Worm (Caenorhabditis elegans) whole organism, L2 larva: ENCODE measurements around the gene tnc-2.

ENCODE experiments used
- F13H6.1 ChIP-seq: sonication (generic microtip); optimal IDR thresholded peaks from 2 replicates; lab custom pipeline; 2016; ENCODE audit warnings: missing genetic modification characterization, missing compliant biosample characterization
- R02D3.7 ChIP-seq: fragments of 150-350 bp; optimal IDR thresholded peaks from 2 replicates; lab custom pipeline; 2014; ENCODE audit warnings: missing biosample characterization, missing genetic modification characterization
- Y55F3AM.14 ChIP-seq: fragments of 200-800 bp; sonication (Bioruptor generic); optimal IDR thresholded peaks from 2 replicates; lab custom pipeline; 2018; ENCODE audit warnings: mild to moderate bottlenecking, missing genetic modification characterization, missing compliant biosample characterization
- alr-1 ChIP-seq: fragments of 150-350 bp; optimal IDR thresholded peaks from 2 replicates; lab custom pipeline; 2014; ENCODE audit warnings: missing biosample characterization, missing genetic modification characterization
- ama-1 ChIP-seq: fragments of 150-350 bp; optimal IDR thresholded peaks from 2 replicates; lab custom pipeline; 2018; ENCODE audit warnings: inconsistent platforms
- blmp-1 ChIP-seq: sonication (generic microtip); optimal IDR thresholded peaks from 2 replicates; lab custom pipeline; 2017; ENCODE audit warnings: missing genetic modification characterization, mild to moderate bottlenecking, missing compliant biosample characterization, antibody characterized with exemption, moderate library complexity; ENCODE audit not compliant: insufficient read depth
- ceh-16 ChIP-seq: fragments of 150-350 bp; optimal IDR thresholded peaks from 2 replicates; lab custom pipeline; 2014; ENCODE audit warnings: missing biosample characterization, missing genetic modification characterization
- ceh-82 ChIP-seq: fragments of 150-350 bp; optimal IDR thresholded peaks from 2 replicates; lab custom pipeline; 2014; ENCODE audit warnings: missing biosample characterization, missing genetic modification characterization
- crh-2 ChIP-seq: sonication (generic microtip); optimal IDR thresholded peaks from 2 replicates; lab custom pipeline; 2017; ENCODE audit warnings: missing biosample characterization, missing genetic modification characterization
- egl-27 ChIP-seq: sonication (generic microtip); optimal IDR thresholded peaks from 3 replicates; lab custom pipeline; 2017; ENCODE audit warnings: missing biosample characterization, missing genetic modification reagents, missing genetic modification characterization
- fos-1 ChIP-seq: fragments of 150-350 bp; optimal IDR thresholded peaks from 2 replicates; lab custom pipeline; 2014; ENCODE audit warnings: missing biosample characterization, missing genetic modification characterization
- lin-13 ChIP-seq: fragments of 150-350 bp; optimal IDR thresholded peaks from 2 replicates; lab custom pipeline; 2014; ENCODE audit warnings: missing biosample characterization, missing genetic modification reagents, missing genetic modification characterization
- lin-39 ChIP-seq: fragments of 150-350 bp; optimal IDR thresholded peaks from 2 replicates; lab custom pipeline; 2014; ENCODE audit warnings: missing biosample characterization, missing genetic modification reagents, missing genetic modification characterization
- lsy-2 ChIP-seq, 2 experiments: fragments of 150-350 bp in 1 of 2; sonication (generic microtip) in 1 of 2; optimal IDR thresholded peaks; 2 replicates each; lab custom pipeline; 2014 to 2017; ENCODE audit warnings: missing biosample characterization in 2 of 2, missing genetic modification characterization in 2 of 2
- mab-5 ChIP-seq: fragments of 150-350 bp; optimal IDR thresholded peaks from 2 replicates; lab custom pipeline; 2014; ENCODE audit warnings: missing biosample characterization, missing genetic modification characterization
- mdl-1 ChIP-seq, 2 experiments: fragments of 150-350 bp in 1 of 2; sonication (generic microtip) in 1 of 2; optimal IDR thresholded peaks; 2 replicates each; lab custom pipeline; 2017; ENCODE audit warnings: missing biosample characterization in 2 of 2, missing genetic modification characterization in 2 of 2
- nhr-10 ChIP-seq: sonication (generic microtip); optimal IDR thresholded peaks from 2 replicates; lab custom pipeline; 2017; ENCODE audit warnings: missing biosample characterization, missing genetic modification characterization
- nhr-129 ChIP-seq: fragments of 150-350 bp; optimal IDR thresholded peaks from 2 replicates; lab custom pipeline; 2014; ENCODE audit warnings: missing biosample characterization, missing genetic modification characterization
- nhr-21 ChIP-seq: fragments of 150-350 bp; optimal IDR thresholded peaks from 2 replicates; lab custom pipeline; 2014; ENCODE audit warnings: missing biosample characterization, missing genetic modification characterization
- nhr-23 ChIP-seq: fragments of 150-350 bp; optimal IDR thresholded peaks from 2 replicates; lab custom pipeline; 2014; ENCODE audit warnings: missing biosample characterization, missing genetic modification reagents, missing genetic modification characterization
- nhr-25 ChIP-seq: fragments of 150-350 bp; sonication (generic microtip); optimal IDR thresholded peaks from 3 replicates; lab custom pipeline; 2014; ENCODE audit warnings: missing biosample characterization, missing genetic modification characterization
- nhr-6 ChIP-seq: fragments of 150-350 bp; optimal IDR thresholded peaks from 2 replicates; lab custom pipeline; 2014; ENCODE audit warnings: missing biosample characterization, missing genetic modification characterization
- nhr-77 ChIP-seq: fragments of 150-350 bp; optimal IDR thresholded peaks from 2 replicates; lab custom pipeline; 2014; ENCODE audit warnings: missing biosample characterization, missing genetic modification characterization
- sem-4 ChIP-seq: fragments of 150-350 bp; optimal IDR thresholded peaks from 2 replicates; lab custom pipeline; 2014; ENCODE audit warnings: missing biosample characterization, missing genetic modification reagents, missing genetic modification characterization
- skn-1 ChIP-seq: sonication (generic microtip); optimal IDR thresholded peaks from 2 replicates; lab custom pipeline; 2017; ENCODE audit warnings: missing biosample characterization, missing genetic modification characterization
- unc-55 ChIP-seq: fragments of 150-350 bp; sonication (generic microtip); optimal IDR thresholded peaks from 3 replicates; lab custom pipeline; 2014; ENCODE audit warnings: missing biosample characterization, missing genetic modification reagents, missing genetic modification characterization
- unc-62 ChIP-seq: fragments of 150-350 bp; optimal IDR thresholded peaks from 2 replicates; lab custom pipeline; 2014; ENCODE audit warnings: missing biosample characterization, missing genetic modification reagents, missing genetic modification characterization
- zag-1 ChIP-seq: fragments of 150-350 bp; optimal IDR thresholded peaks from 2 replicates; lab custom pipeline; 2014; ENCODE audit warnings: missing biosample characterization, missing genetic modification characterization
- ztf-1 ChIP-seq: fragments of 200-800 bp; sonication (Bioruptor generic); conservative IDR thresholded peaks from 2 replicates; pipeline ENCODE4 v1.3.6; 2022; ENCODE audit warnings: missing genetic modification characterization, missing compliant biosample characterization

Gene tnc-2

DNA sequence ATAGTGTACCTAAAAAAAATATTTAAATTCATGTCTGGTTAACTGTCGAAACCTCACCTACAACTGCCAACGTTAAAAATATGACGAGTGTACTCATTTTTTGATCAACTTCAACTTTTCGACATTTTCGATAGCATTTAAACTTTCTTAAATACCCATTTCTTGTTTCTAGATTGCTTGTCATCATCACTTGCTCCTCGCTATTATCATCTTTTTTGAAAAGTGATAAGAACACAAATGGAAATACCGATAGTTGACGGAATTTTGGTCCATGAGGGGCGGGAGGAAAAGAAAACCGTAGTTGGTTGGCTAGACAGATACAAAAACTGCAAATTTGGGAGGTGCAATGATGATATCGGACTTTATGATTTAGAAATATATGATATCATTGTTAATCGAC lies 3.5 kb downstream of the tnc-2 start, which contains the start of gene clec-143:
Gene clec-143, minus strand, starts transcription at position 139 of the 400 bp plus-strand sequence.
- TF ChIP-seq fos-1 (peak; percentile 62), Y55F3AM.14 (GFP tag; lab: Kevin White, UChicago) (no peak), lin-39 (tag; lab: Kevin White, UChicago) (no peak), sem-4 (tag; lab: Kevin White, UChicago) (no peak), ztf-1 (GFP tag; lab: Robert Waterston, UW) (no peak), F13H6.1 (no peak), ama-1 (lab: Kevin White, UChicago) (no peak), skn-1 (tag; lab: Kevin White, UChicago) (peak; percentile 78)

DNA sequence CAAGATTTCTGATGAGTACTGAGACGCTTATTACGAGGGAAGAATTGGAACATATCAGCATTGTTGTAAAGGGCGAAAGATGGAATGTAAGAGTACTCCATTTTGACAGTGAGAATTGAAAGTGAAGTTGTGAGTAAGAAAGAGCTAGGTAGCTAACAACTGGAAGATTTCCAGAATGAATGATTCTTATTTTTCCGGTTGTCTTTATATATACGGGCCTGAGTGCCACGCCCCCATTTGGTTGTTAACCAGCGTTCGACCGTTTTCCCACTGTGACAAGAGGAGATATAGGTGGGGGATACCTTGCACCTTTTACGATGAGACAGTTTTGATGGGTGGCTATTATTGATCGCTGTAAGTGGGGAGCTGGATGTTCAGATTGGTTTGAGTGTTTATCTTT lies 4.6 kb downstream of the tnc-2 start, which contains the start of gene ZK666.1:
Gene ZK666.1, minus strand, starts transcription at position 101 of the 400 bp plus-strand sequence.
- no peak for TF ChIP-seq mdl-1 (tag; optimal IDR thresholded peaks at IDR 0.05; lab: Kevin White, UChicago)

DNA sequence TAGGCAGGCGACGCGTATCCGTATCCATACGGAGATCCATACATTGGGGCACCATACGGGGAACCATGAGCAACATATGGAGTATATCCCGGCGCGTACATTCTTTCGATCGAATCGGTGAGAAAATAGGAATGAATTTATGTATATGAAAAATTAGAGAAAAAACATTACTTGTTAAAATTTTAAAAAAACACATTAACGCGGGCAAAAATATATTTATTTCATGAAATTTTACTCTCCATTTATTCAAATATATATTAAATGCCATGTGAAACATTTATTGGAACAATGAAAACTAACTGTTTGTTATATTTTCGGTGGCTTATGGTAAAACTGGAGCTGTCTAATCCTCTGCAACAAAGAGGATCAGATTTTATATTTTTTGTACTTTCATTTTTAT lies 5.1 kb downstream of the tnc-2 start, which contains the start of gene ZK666.2:
Gene ZK666.2, minus strand, starts transcription at position 101 of the 400 bp plus-strand sequence.
- TF ChIP-seq nhr-21 = no peak
- no peak for TF ChIP-seq alr-1 (tag; lab: Kevin White, UChicago)
- no peak for TF ChIP-seq lsy-2 (tag; optimal IDR thresholded peaks at IDR 0.05; lab: Kevin White, UChicago)
- TF ChIP-seq unc-55 = no peak
- no peak for TF ChIP-seq skn-1 (tag; lab: Kevin White, UChicago)

DNA sequence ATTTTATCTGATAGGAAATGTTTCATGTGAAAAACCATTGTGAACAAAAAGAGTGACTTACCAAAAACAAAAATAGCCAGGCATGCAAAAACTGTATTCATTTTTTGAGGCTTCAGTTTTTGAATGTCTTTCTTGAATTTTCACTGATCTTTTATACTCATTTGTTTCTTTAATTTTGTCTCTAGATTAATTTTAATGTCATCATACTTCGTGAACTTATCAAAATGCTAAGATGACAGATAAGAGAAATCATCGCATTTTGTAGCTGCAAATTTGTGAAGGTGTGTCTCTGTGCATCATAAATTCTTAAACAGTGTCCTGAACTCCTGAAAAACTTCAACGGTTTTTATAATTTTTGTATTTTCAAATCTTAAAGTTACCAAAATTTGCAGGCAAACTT lies 9.4 kb downstream of the tnc-2 start, which contains the start of gene clec-58:
Gene clec-58, minus strand, starts transcription at position 101 of the 400 bp plus-strand sequence.
- TF ChIP-seq zag-1 (tag; lab: Kevin White, UChicago) (no peak), nhr-77 (tag; lab: Kevin White, UChicago) (no peak), blmp-1 (tag; lab: Kevin White, UChicago) (no peak), nhr-23 (no peak), Y55F3AM.14 (GFP tag; lab: Kevin White, UChicago) (no peak), ceh-16 (tag; lab: Kevin White, UChicago) (no peak), mab-5 (tag; lab: Kevin White, UChicago) (no peak), ama-1 (lab: Kevin White, UChicago) (no peak), crh-2 (tag; lab: Kevin White, UChicago) (no peak), R02D3.7 (no peak), nhr-21 (no peak), unc-62 (GFP tag; lab: Kevin White, UChicago) (no peak), nhr-129 (tag; lab: Kevin White, UChicago) (no peak), lin-13 (GFP tag; lab: Kevin White, UChicago) (no peak), ztf-1 (GFP tag; lab: Robert Waterston, UW) (no peak), mdl-1 (tag; optimal IDR thresholded peaks at IDR 0.05; lab: Kevin White, UChicago) (no peak), nhr-6 (tag; lab: Kevin White, UChicago) (no peak)

DNA sequence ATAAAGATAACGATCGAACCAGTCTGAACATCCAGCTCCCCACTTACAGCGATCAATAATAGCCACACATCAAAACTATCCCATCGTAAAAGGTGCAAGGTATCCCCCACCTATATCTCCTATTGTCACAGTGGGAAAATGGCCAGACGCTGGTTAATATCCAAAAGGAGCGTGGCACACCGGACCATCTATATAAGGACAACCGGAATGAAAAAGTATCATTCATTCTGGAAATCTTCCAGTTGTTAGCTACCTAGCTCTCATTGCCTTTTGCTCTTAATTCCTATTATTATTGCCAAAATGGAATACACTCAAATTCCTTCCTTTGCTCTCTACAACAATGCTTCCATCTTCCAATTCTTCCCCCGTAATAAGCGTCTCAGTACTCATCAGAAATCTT lies 10.3 kb downstream of the tnc-2 start, which contains the start of gene ZK666.4:
Gene ZK666.4, plus strand, starts transcription at position 301 of the 400 bp plus-strand sequence.
- no peak for TF ChIP-seq ceh-82 (tag; lab: Kevin White, UChicago)
- no peak for TF ChIP-seq nhr-10 (tag; lab: Kevin White, UChicago)
- TF ChIP-seq ceh-16 (tag; lab: Kevin White, UChicago) = no peak
- TF ChIP-seq nhr-77 (tag; lab: Kevin White, UChicago) = no peak
- no peak for TF ChIP-seq blmp-1 (tag; lab: Kevin White, UChicago)

DNA sequence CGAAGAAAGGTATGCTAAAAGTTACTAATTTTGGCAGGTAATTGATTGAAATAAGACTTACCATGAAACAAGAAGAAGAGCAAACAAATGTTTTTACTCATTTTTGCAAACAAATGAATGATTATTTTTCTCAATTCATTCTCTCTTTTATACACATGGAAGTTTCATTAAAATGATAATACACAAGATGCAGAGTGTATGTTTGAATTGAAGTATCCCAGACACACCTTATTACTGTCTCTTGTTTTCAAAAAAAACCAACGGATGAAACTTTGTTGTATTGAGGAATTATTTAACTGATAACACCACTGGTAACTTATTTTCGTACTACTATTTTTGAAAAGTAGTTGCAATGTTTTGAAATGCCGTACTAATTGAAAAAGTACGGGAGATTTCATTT lies 12.7 kb downstream of the tnc-2 start, which contains the start of gene clec-59:
Gene clec-59, minus strand, starts transcription at position 101 of the 400 bp plus-strand sequence.
- TF ChIP-seq mdl-1 (tag; optimal IDR thresholded peaks at IDR 0.05; lab: Kevin White, UChicago) (no peak), nhr-10 (tag; lab: Kevin White, UChicago) (no peak), nhr-25 (tag; lab: Kevin White, UChicago) (no peak), egl-27 (tag; lab: Kevin White, UChicago) (no peak), lsy-2 (tag; optimal IDR thresholded peaks at IDR 0.05; lab: Kevin White, UChicago) (no peak), zag-1 (tag; lab: Kevin White, UChicago) (no peak), skn-1 (tag; lab: Kevin White, UChicago) (no peak), blmp-1 (tag; lab: Kevin White, UChicago) (no peak)
